Fruit fly (Drosophila melanogaster): Measurements from ENCODE around the gene Pfdn5.

Gene Pfdn5

DNA sequence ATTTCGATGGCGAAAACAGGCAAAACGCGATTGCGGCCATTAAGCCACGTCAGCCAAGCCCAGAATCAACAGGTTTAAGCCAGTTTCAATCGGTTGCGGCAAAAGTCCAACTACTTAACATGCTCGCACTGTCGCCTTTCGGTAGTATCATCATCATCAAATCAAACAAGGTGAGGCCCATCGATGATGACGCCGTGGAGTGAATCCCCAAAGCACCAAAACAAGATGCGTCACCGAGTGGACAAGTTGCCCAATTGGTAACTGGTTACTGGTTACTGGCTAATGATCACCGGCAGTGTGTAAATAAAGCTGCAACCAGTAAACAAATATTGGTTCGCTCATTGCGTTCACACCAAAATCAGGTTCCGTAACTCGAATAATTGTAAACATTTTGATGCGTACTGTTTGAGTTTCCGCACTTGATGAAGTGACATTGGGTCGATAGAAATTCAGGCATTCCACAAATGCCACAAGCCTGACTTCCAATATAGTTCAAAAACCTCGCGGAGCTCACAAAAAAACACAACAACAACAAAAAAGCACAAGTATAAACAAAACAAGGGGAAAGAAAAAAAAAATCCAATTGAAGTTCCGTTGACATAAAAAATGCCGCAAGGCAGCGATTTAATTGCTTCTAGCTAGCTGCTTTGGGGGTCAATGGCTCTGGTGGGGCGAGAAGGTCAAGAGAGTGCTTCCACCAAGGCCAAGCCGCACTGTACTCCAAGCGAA lies 37.7 kb downstream of the Pfdn5 start (continued):
- TF ChIP-seq CG9727 (GFP tag; optimal IDR thresholded peaks at IDR 0.05) (peak; percentile 59), Nf-YC (tag; optimal IDR thresholded peaks at IDR 0.05) (peak; percentile 28), CG8478 (optimal IDR thresholded peaks at IDR 0.05) (no peak), CG7745 (tag; optimal IDR thresholded peaks at IDR 0.05) (peak; percentile 21), wdn (GFP tag; IDR thresholded peaks at IDR 0.05) (no peak), CG8359 (GFP tag; optimal IDR thresholded peaks at IDR 0.05; ENCODE audit: borderline replicate concordance) (peak; percentile 25), Jarid2 (GFP tag; optimal IDR thresholded peaks at IDR 0.05) (peak; percentile 39), CG7271 (tag; optimal IDR thresholded peaks at IDR 0.05) (peak; percentile 42), onecut (GFP tag; IDR thresholded peaks at IDR 0.05) (peak; percentile 59; the same call in 1 of the 2 replicates), exex (tag; optimal IDR thresholded peaks at IDR 0.05) (peak; percentile 10), CG1603 (tag; optimal IDR thresholded peaks at IDR 0.05) (peak; percentile 75), CG7786 (GFP tag; optimal IDR thresholded peaks at IDR 0.05) (no peak), Xbp1 (GFP tag; optimal IDR thresholded peaks at IDR 0.05) (peak; percentile 31), CG4854 (GFP tag; optimal IDR thresholded peaks at IDR 0.05) (peak; percentile 55), Hmr (GFP tag; optimal IDR thresholded peaks at IDR 0.05) (peak; percentile 45), gsb (GFP tag; IDR thresholded peaks at IDR 0.05) (0 out of 2 replicates have a peak, but pooled peaks have one; percentile 7), CG32532 (GFP tag; IDR thresholded peaks at IDR 0.05) (peak; percentile 48; the same call in 1 of the 2 replicates), lilli (GFP tag; optimal IDR thresholded peaks at IDR 0.05) (no peak), CG42726 (GFP tag; IDR thresholded peaks at IDR 0.05; ENCODE audit: partially characterized antibody) (no peak), CG4360 (GFP tag; IDR thresholded peaks at IDR 0.05) (peak; percentile 40; the same call in 1 of the 2 replicates), CG3847 (GFP tag; IDR thresholded peaks at IDR 0.05) (0 out of 2 replicates have a peak, but pooled peaks have one; percentile 4), mld (GFP tag; IDR thresholded peaks at IDR 0.05; ENCODE audit: partially characterized antibody) (no peak), yki (optimal IDR thresholded peaks at IDR 0.05) (no peak), CG12744 (GFP tag; optimal IDR thresholded peaks at IDR 0.05) (no peak), sd (tag; optimal IDR thresholded peaks at IDR 0.05) (peak; percentile 95), eve (GFP tag; optimal IDR thresholded peaks at IDR 0.05) (peak in 1 of 2 experiments; percentile 85), Ssrp (tag; optimal IDR thresholded peaks at IDR 0.05) (no peak), fd96Cb (tag; optimal IDR thresholded peaks at IDR 0.05) (no peak), Hr3 (GFP tag; optimal IDR thresholded peaks at IDR 0.05) (no peak), ind (GFP tag; optimal IDR thresholded peaks at IDR 0.05) (no peak), D (optimal IDR thresholded peaks at IDR 0.05) (no peak), D (GFP tag; optimal IDR thresholded peaks at IDR 0.05) (peak; percentile 51), dati (GFP tag; IDR thresholded peaks at IDR 0.05) (no peak), peb (GFP tag; IDR thresholded peaks at IDR 0.05) (no peak), Blimp-1 (GFP tag; optimal IDR thresholded peaks at IDR 0.05) (peak; percentile 67), Ada2b (GFP tag; IDR thresholded peaks at IDR 0.05) (no peak), Spps (tag; optimal IDR thresholded peaks at IDR 0.05) (peak; percentile 42), Stat92E (GFP tag; optimal IDR thresholded peaks at IDR 0.05) (no peak), CG8089 (GFP tag; optimal IDR thresholded peaks at IDR 0.05) (peak; percentile 60), CG8924 (tag; optimal IDR thresholded peaks at IDR 0.05) (peak; percentile 33), lbe (GFP tag; optimal IDR thresholded peaks at IDR 0.05) (no peak), lab (GFP tag; optimal IDR thresholded peaks at IDR 0.05) (peak; percentile 77), ro (GFP tag; IDR thresholded peaks at IDR 0.05) (no peak), trh (GFP tag; optimal IDR thresholded peaks at IDR 0.05) (no peak), CG2120 (GFP tag; optimal IDR thresholded peaks at IDR 0.05) (peak; percentile 45), dpn (GFP tag; optimal IDR thresholded peaks at IDR 0.05) (peak; percentile 24 to 37), tap (tag; optimal IDR thresholded peaks at IDR 0.05) (peak; percentile 41), hb (GFP tag; IDR thresholded peaks at IDR 0.05; ENCODE audit: partially characterized antibody) (no peak), Rx (GFP tag; IDR thresholded peaks at IDR 0.05) (no peak), Hsf (GFP tag; optimal IDR thresholded peaks at IDR 0.05) (no peak)

Measured in whole organism, embryonic.